Fruit fly (Drosophila melanogaster) whole organism, pupa: Measurements from ENCODE around the gene CG43134.

Experiments used
- CG10348 ChIP-seq: fragments of 200-800 bp; sonication (Bioruptor generic); IDR thresholded peaks from 2 replicates; pipeline ENCODE4 v1.3.6; 2022; ENCODE audit warnings: missing biosample characterization, missing genetic modification characterization
- CG12605 ChIP-seq: fragments of 200-800 bp; sonication (Bioruptor generic); IDR thresholded peaks from 2 replicates; pipeline ENCODE4 v1.3.6; 2022; ENCODE audit warnings: missing biosample characterization, missing genetic modification characterization
- CG13204 ChIP-seq: fragments of 200-800 bp; sonication (Bioruptor generic); optimal IDR thresholded peaks from 2 replicates; lab custom pipeline; 2018; ENCODE audit warnings: missing biosample characterization, mild to moderate bottlenecking, missing genetic modification characterization, moderate library complexity
- CG14655 ChIP-seq: fragments of 200-800 bp; sonication (Bioruptor generic); optimal IDR thresholded peaks from 3 replicates; lab custom pipeline; 2017; ENCODE audit warnings: mild to moderate bottlenecking, missing biosample characterization, missing genetic modification reagents, missing genetic modification characterization
- CG15710 ChIP-seq: fragments of 200-800 bp; sonication (Bioruptor generic); optimal IDR thresholded peaks from 2 replicates; lab custom pipeline; 2018; ENCODE audit warnings: missing biosample characterization, mild to moderate bottlenecking, missing genetic modification characterization, moderate library complexity
- CG17806 ChIP-seq: fragments of 200-800 bp; sonication (Bioruptor generic); optimal IDR thresholded peaks from 2 replicates; lab custom pipeline; 2018; ENCODE audit warnings: missing biosample characterization, mild to moderate bottlenecking, missing genetic modification characterization, moderate library complexity
- CG32121 ChIP-seq: fragments of 200-800 bp; sonication (Bioruptor generic); IDR thresholded peaks from 2 replicates; pipeline ENCODE4 v1.3.6; 2022; ENCODE audit warnings: missing biosample characterization, missing genetic modification characterization
- CG34367 ChIP-seq: fragments of 200-800 bp; sonication (Bioruptor generic); optimal IDR thresholded peaks from 2 replicates; lab custom pipeline; 2018; ENCODE audit warnings: missing biosample characterization, mild to moderate bottlenecking, missing genetic modification characterization
- CG4496 ChIP-seq: fragments of 200-800 bp; sonication (Bioruptor generic); IDR thresholded peaks from 3 replicates; pipeline ENCODE4 v1.3.6; 2022; ENCODE audit warnings: missing biosample characterization, missing genetic modification characterization
- CG8159 ChIP-seq: fragments of 200-800 bp; sonication (Bioruptor generic); optimal IDR thresholded peaks from 3 replicates; lab custom pipeline; 2018; ENCODE audit warnings: missing biosample characterization, mild to moderate bottlenecking, missing genetic modification characterization, moderate library complexity
- CG8301 ChIP-seq: fragments of 200-800 bp; sonication (Bioruptor generic); optimal IDR thresholded peaks from 2 replicates; lab custom pipeline; 2018; ENCODE audit warnings: missing biosample characterization, mild to moderate bottlenecking, missing genetic modification characterization
- CG9948 ChIP-seq: fragments of 200-800 bp; sonication (Bioruptor generic); optimal IDR thresholded peaks from 2 replicates; lab custom pipeline; 2018; ENCODE audit warnings: missing biosample characterization, mild to moderate bottlenecking, missing genetic modification characterization, moderate library complexity
- D1 ChIP-seq: fragments of 200-800 bp; sonication (Bioruptor generic); optimal IDR thresholded peaks from 2 replicates; lab custom pipeline; 2018; ENCODE audit warnings: missing biosample characterization, mild to moderate bottlenecking, missing genetic modification characterization, moderate library complexity
- EcR ChIP-seq: fragments of 200-800 bp; sonication (Bioruptor generic); optimal IDR thresholded peaks from 3 replicates; lab custom pipeline; 2019; ENCODE audit warnings: missing biosample characterization, missing genetic modification characterization, mild to moderate bottlenecking, moderate library complexity, missing genetic modification reagents
- Ets98B ChIP-seq: fragments of 200-800 bp; sonication (Bioruptor generic); IDR thresholded peaks from 2 replicates; pipeline ENCODE4 v1.3.6; 2022; ENCODE audit warnings: missing biosample characterization, missing genetic modification characterization
- Pif1A ChIP-seq: fragments of 200-800 bp; sonication (Bioruptor generic); optimal IDR thresholded peaks from 3 replicates; lab custom pipeline; 2016; ENCODE audit warnings: missing biosample characterization, missing genetic modification characterization
- Pif1B ChIP-seq: fragments of 200-800 bp; sonication (Bioruptor generic); optimal IDR thresholded peaks from 3 replicates; lab custom pipeline; 2016; ENCODE audit warnings: missing biosample characterization, missing genetic modification characterization
- Snoo ChIP-seq: fragments of 200-800 bp; sonication (Bioruptor generic); optimal IDR thresholded peaks from 3 replicates; lab custom pipeline; 2017; ENCODE audit warnings: missing biosample characterization, mild to moderate bottlenecking, missing genetic modification characterization, inconsistent platforms
- fd96Ca ChIP-seq: fragments of 200-800 bp; sonication (Bioruptor generic); IDR thresholded peaks from 3 replicates; pipeline ENCODE4 v1.3.6; 2022; ENCODE audit warnings: missing biosample characterization, missing genetic modification characterization
- gl ChIP-seq: fragments of 200-800 bp; sonication (Bioruptor generic); optimal IDR thresholded peaks from 2 replicates; lab custom pipeline; 2018; ENCODE audit warnings: missing biosample characterization, mild to moderate bottlenecking, missing genetic modification characterization
- rn ChIP-seq: fragments of 200-800 bp; sonication (Bioruptor generic); IDR thresholded peaks from 2 replicates; pipeline ENCODE4 v1.3.6; 2022; ENCODE audit warnings: missing biosample characterization, missing genetic modification characterization

CG43134 gene

DNA sequence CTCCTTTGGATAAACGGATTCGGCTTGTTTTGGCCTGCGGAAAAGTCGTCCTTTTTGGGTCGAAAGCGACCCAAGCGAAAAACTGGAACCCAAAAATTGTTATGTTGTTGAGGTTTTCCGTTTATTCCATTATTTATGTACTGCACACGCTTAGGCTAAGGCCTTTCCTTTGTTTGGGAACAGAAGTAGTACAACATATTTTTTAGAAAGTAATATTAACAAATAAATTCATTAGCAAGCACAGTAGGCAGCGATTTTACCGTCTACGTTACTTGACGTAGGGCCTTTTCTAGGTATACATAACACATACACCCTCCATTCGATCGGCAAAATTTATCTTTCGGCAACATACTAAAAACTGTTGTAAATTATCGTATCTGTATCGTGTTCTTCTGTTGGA is 21.3 kb downstream of the CG43134 start, which contains the start of gene CG15572:
Gene CG15572, plus strand, starts transcription at position 301 of the 400 bp plus-strand sequence.
- TF ChIP-seq CG13204 (GFP tag; lab: Kevin White, UChicago) (no peak), Pif1B (GFP tag; lab: Kevin White, UChicago) (no peak), rn (no peak), CG15710 (tag; lab: Kevin White, UChicago) (no peak), Snoo (tag; lab: Kevin White, UChicago) (no peak), fd96Ca (no peak), CG34367 (tag; lab: Kevin White, UChicago) (no peak), D1 (tag; lab: Kevin White, UChicago) (no peak), Pif1A (GFP tag; lab: Kevin White, UChicago) (no peak), CG8301 (tag; lab: Kevin White, UChicago) (no peak), CG12605 (GFP tag; lab: Robert Waterston, UW) (no peak), EcR (GFP tag; lab: Kevin White, UChicago) (no peak), CG8159 (tag; lab: Kevin White, UChicago) (no peak), CG10348 (GFP tag; lab: Robert Waterston, UW) (no peak), CG17806 (no peak), CG9948 (tag; lab: Kevin White, UChicago) (no peak)

dm6 chrX:4273499-4273898 is 26.4 kb downstream of the CG43134 start:
- no peak for TF ChIP-seq CG10348 (GFP tag; lab: Robert Waterston, UW)
- TF ChIP-seq Pif1B (GFP tag; lab: Kevin White, UChicago): no peak
- TF ChIP-seq rn: no peak
- no peak for TF ChIP-seq Snoo (tag; lab: Kevin White, UChicago)
- TF ChIP-seq fd96Ca: no peak
- no peak for TF ChIP-seq CG14655
- no peak for TF ChIP-seq CG32121 (GFP tag; lab: Robert Waterston, UW)
- TF ChIP-seq CG12605 (GFP tag; lab: Robert Waterston, UW): no peak
- no peak for TF ChIP-seq EcR (GFP tag; lab: Kevin White, UChicago)
- TF ChIP-seq CG15710 (tag; lab: Kevin White, UChicago): no peak
- TF ChIP-seq CG13204 (GFP tag; lab: Kevin White, UChicago): no peak
- TF ChIP-seq CG34367 (tag; lab: Kevin White, UChicago): no peak
- TF ChIP-seq D1 (tag; lab: Kevin White, UChicago): no peak
- TF ChIP-seq CG4496 (GFP tag; lab: Robert Waterston, UW): no peak
- TF ChIP-seq CG9948 (tag; lab: Kevin White, UChicago): no peak
- TF ChIP-seq Pif1A (GFP tag; lab: Kevin White, UChicago): no peak
- TF ChIP-seq Ets98B (GFP tag; lab: Robert Waterston, UW): no peak
- TF ChIP-seq CG8301 (tag; lab: Kevin White, UChicago): no peak
- TF ChIP-seq CG8159 (tag; lab: Kevin White, UChicago): no peak
- TF ChIP-seq, all 21 proteins: peak for 0

DNA sequence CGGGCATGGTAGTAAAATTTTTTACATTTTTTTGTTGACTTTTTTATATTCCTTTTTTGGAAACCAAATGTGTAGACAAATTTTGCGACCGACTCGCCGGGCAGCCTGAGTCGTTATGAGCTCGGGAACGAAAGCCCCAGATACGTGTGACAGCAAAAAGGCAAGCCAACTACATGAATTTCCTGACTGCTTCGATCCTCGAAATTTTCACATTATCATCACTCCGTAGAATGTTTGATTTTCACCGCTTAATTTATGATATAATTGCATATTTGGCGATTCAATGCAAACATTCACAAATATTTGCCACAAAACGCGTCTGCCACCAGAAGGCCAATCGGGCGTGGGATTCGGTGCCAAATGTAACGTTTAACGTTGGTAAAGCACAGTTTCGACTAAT is 29.8 kb downstream of the CG43134 start, which contains the start of gene CG15577:
Gene CG15577, minus strand, starts transcription at position 101 of the 400 bp plus-strand sequence.
- TF ChIP-seq gl (tag; lab: Kevin White, UChicago) (no peak), CG32121 (GFP tag; lab: Robert Waterston, UW) (no peak), CG34367 (tag; lab: Kevin White, UChicago) (no peak), fd96Ca (no peak), CG4496 (GFP tag; lab: Robert Waterston, UW) (no peak), Snoo (tag; lab: Kevin White, UChicago) (no peak), CG14655 (no peak), CG13204 (GFP tag; lab: Kevin White, UChicago) (no peak), CG15710 (tag; lab: Kevin White, UChicago) (no peak), Ets98B (GFP tag; lab: Robert Waterston, UW) (no peak), rn (no peak), EcR (GFP tag; lab: Kevin White, UChicago) (no peak), D1 (tag; lab: Kevin White, UChicago) (no peak), CG12605 (GFP tag; lab: Robert Waterston, UW) (no peak), Pif1B (GFP tag; lab: Kevin White, UChicago) (no peak), CG9948 (tag; lab: Kevin White, UChicago) (no peak), CG8159 (tag; lab: Kevin White, UChicago) (no peak), CG17806 (no peak), CG10348 (GFP tag; lab: Robert Waterston, UW) (no peak), CG8301 (tag; lab: Kevin White, UChicago) (no peak)

dm6 chrX:4277861-4278260 is 30.7 kb downstream of the CG43134 start, which contains the start of gene CG15578:
TSS of gene CG15578 (minus strand) at chrX:4277961.
- TF ChIP-seq CG12605 (GFP tag; lab: Robert Waterston, UW) (no peak), EcR (GFP tag; lab: Kevin White, UChicago) (no peak), Snoo (tag; lab: Kevin White, UChicago) (no peak), CG8301 (tag; lab: Kevin White, UChicago) (no peak), CG15710 (tag; lab: Kevin White, UChicago) (no peak), CG34367 (tag; lab: Kevin White, UChicago) (no peak), CG9948 (tag; lab: Kevin White, UChicago) (no peak)
- TF ChIP-seq, all 21 proteins: peak for 0

DNA sequence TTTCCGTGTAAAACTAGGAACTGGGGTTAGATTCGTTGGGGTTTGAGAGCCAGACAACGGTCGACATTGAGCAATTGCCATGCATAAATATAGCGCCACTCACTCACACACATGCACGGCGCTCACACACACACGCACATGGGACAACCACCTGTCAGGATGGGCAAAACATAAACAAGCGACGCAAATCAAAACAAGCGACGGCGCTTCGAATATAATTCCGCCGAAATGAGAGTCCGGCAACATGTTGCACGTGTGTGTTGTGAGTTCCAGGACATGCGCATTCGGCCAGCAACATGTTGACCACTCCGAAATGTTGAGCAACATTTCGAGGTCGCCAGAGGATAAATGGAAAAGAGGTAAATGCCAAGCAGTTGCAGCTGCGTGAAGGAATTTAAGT is 33.7 kb downstream of the CG43134 start:
- TF ChIP-seq CG12605 (GFP tag; lab: Robert Waterston, UW) (peak; percentile 37; the same call in 1 of the 2 replicates), Snoo (tag; lab: Kevin White, UChicago) (no peak)

dm6 chrX:4293418-4293817 is 46.3 kb downstream of the CG43134 start:
- TF ChIP-seq CG10348 (GFP tag; lab: Robert Waterston, UW) (no peak), Pif1B (GFP tag; lab: Kevin White, UChicago) (no peak), CG32121 (GFP tag; lab: Robert Waterston, UW) (no peak), gl (tag; lab: Kevin White, UChicago) (no peak), EcR (GFP tag; lab: Kevin White, UChicago) (no peak), CG15710 (tag; lab: Kevin White, UChicago) (no peak), CG8159 (tag; lab: Kevin White, UChicago) (no peak), Snoo (tag; lab: Kevin White, UChicago) (no peak)
